Worm (Caenorhabditis elegans) whole organism, L1 larva: ENCODE data around the gene srh-136.

Experiments used
- aha-1 ChIP-seq: fragments of 150-350 bp; optimal IDR thresholded peaks from 2 replicates; lab custom pipeline; 2014; ENCODE audit warnings: missing biosample characterization, missing genetic modification characterization
- vab-15 ChIP-seq: sonication (generic microtip); optimal IDR thresholded peaks from 2 replicates; lab custom pipeline; 2017; ENCODE audit warnings: missing genotype, mild to moderate bottlenecking, missing genetic modification characterization, missing compliant biosample characterization

DNA sequence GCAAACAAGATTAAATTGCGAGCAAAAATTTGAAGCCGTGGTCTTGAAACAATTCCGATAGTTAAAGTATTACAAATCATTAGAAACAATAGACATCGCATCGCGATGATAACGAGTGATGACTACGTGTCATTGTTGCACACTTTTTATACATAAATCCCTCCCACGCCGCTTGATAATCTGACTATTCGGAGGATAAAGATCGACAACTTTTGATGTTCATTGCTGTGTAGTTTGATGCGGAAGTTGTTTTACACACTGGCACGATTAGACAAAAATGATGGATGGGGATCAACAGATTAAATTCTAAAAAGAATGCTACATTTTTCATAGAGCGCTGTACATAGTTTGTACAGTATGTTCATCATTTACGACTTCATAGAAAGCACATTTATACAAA, 18.1 kb downstream of the srh-136 start, which contains the start of gene T08G3.11:
- TF ChIP-seq aha-1 (tag; lab: Kevin White, UChicago) (no peak), vab-15 (tag; lab: Kevin White, UChicago) (no peak)
